Worm (Caenorhabditis elegans): Measurements from ENCODE around the gene ZK180.8.

ZK180.8 gene

ce11 chrIV:4530170-4530569 is 18.6 kb upstream of the ZK180.8 start, which contains the start of gene ZK185.3:
ZK185.3 (minus strand) TSS chrIV:4530432.
- TF ChIP-seq nhr-28 (tag; optimal IDR thresholded peaks at IDR 0.05) (no peak), mml-1 (tag; optimal IDR thresholded peaks at IDR 0.05) (no peak), nhr-76 (tag; optimal IDR thresholded peaks at IDR 0.05) (no peak), elt-2 (tag; optimal IDR thresholded peaks at IDR 0.05) (peak; percentile 85), tbx-2 (tag; optimal IDR thresholded peaks at IDR 0.05) (no peak), pqm-1 (tag; optimal IDR thresholded peaks at IDR 0.05) (peak; percentile 98), skn-1 (tag; optimal IDR thresholded peaks at IDR 0.05) (no peak), ztf-11 (tag; optimal IDR thresholded peaks at IDR 0.05) (no peak), egl-5 (tag; optimal IDR thresholded peaks at IDR 0.05) (no peak), unc-62 (GFP tag; optimal IDR thresholded peaks at IDR 0.05) (no peak), ZK546.5 (tag; optimal IDR thresholded peaks at IDR 0.05) (no peak), eor-1 (tag; optimal IDR thresholded peaks at IDR 0.05) (no peak), nhr-25 (tag; optimal IDR thresholded peaks at IDR 0.05) (no peak), pha-4 (tag; optimal IDR thresholded peaks at IDR 0.05) (no peak), nhr-77 (tag; optimal IDR thresholded peaks at IDR 0.05) (no peak), ceh-28 (tag; optimal IDR thresholded peaks at IDR 0.05) (peak; percentile 38), nfya-1 (tag; optimal IDR thresholded peaks at IDR 0.05; ENCODE audit: insufficient read depth) (no peak), lsy-12 (tag; optimal IDR thresholded peaks at IDR 0.05) (no peak), elt-3 (tag; optimal IDR thresholded peaks at IDR 0.05) (peak in 1 of 3 experiments; percentile 11), snpc-4 (tag; optimal IDR thresholded peaks at IDR 0.05) (no peak), elt-1 (tag; optimal IDR thresholded peaks at IDR 0.05) (no peak), ztf-4 (tag; optimal IDR thresholded peaks at IDR 0.05) (no peak), nhr-23 (tag; optimal IDR thresholded peaks at IDR 0.05) (no peak), sea-2 (GFP tag; optimal IDR thresholded peaks at IDR 0.05) (no peak), R02D3.7 (tag; optimal IDR thresholded peaks at IDR 0.05) (no peak), nhr-12 (tag; optimal IDR thresholded peaks at IDR 0.05) (no peak), hmg-11 (tag; optimal IDR thresholded peaks at IDR 0.05) (no peak)

- TF ChIP-seq unc-62 (GFP tag; optimal IDR thresholded peaks at IDR 0.05) (no peak), nhr-237 (tag; optimal IDR thresholded peaks at IDR 0.05) (no peak), eor-1 (tag; optimal IDR thresholded peaks at IDR 0.05) (no peak), sea-2 (GFP tag; optimal IDR thresholded peaks at IDR 0.05) (no peak), hmg-11 (tag; optimal IDR thresholded peaks at IDR 0.05) (no peak)
Observed at ce11 chrIV:4526724-4527123, 15.2 kb upstream of the ZK180.8 start.

ce11 chrIV:4526028-4526427 is 14.5 kb upstream of the ZK180.8 start:
- TF ChIP-seq elt-3 (tag; optimal IDR thresholded peaks at IDR 0.05): peak in 1 of 3 experiments; percentile 20
- TF ChIP-seq nhr-11 (tag; optimal IDR thresholded peaks at IDR 0.05): no peak
- peak; percentile 79 for TF ChIP-seq nhr-43 (tag; optimal IDR thresholded peaks at IDR 0.05; ENCODE audit: poor library complexity, severe bottlenecking)
- no peak for TF ChIP-seq ztf-11 (tag; optimal IDR thresholded peaks at IDR 0.05)

ce11 chrIV:4524943-4525342 is 13.4 kb upstream of the ZK180.8 start, which contains the start of gene ZK180.6:
ZK180.6 (minus strand) TSS chrIV:4525043.
- TF ChIP-seq lin-15B (tag; optimal IDR thresholded peaks at IDR 0.05) (no peak), fkh-10 (GFP tag; optimal IDR thresholded peaks at IDR 0.05) (no peak), elt-2 (tag; optimal IDR thresholded peaks at IDR 0.05) (no peak), ceh-16 (tag; optimal IDR thresholded peaks at IDR 0.05) (no peak), egl-27 (tag; optimal IDR thresholded peaks at IDR 0.05) (no peak), sea-2 (GFP tag; optimal IDR thresholded peaks at IDR 0.05) (no peak), ceh-28 (tag; optimal IDR thresholded peaks at IDR 0.05) (no peak), ceh-82 (tag; optimal IDR thresholded peaks at IDR 0.05) (no peak), mml-1 (tag; optimal IDR thresholded peaks at IDR 0.05) (no peak), hmg-11 (tag; optimal IDR thresholded peaks at IDR 0.05) (no peak)

- TF ChIP-seq nhr-67 (tag; optimal IDR thresholded peaks at IDR 0.05) (no peak), lin-39 (tag; optimal IDR thresholded peaks at IDR 0.05) (no peak), nhr-23 (tag; optimal IDR thresholded peaks at IDR 0.05) (no peak), fkh-2 (tag; optimal IDR thresholded peaks at IDR 0.05) (no peak), elt-3 (tag; optimal IDR thresholded peaks at IDR 0.05) (no peak), nhr-11 (tag; optimal IDR thresholded peaks at IDR 0.05) (no peak), fos-1 (tag; optimal IDR thresholded peaks at IDR 0.05) (no peak), nhr-76 (tag; optimal IDR thresholded peaks at IDR 0.05) (no peak), jun-1 (tag; optimal IDR thresholded peaks at IDR 0.05) (no peak), unc-39 (tag; optimal IDR thresholded peaks at IDR 0.05) (no peak), ceh-16 (tag; optimal IDR thresholded peaks at IDR 0.05) (no peak)
Observed at ce11 chrIV:4523461-4523860, 11.9 kb upstream of the ZK180.8 start.
